Fruit fly (Drosophila melanogaster): ENCODE results near the gene trh.

trh gene

dm6 chr3L:390194-390593 lies 2.2 kb downstream of the trh start (continued):
- TF ChIP-seq CG17568 (GFP tag; optimal IDR thresholded peaks at IDR 0.05) = no peak
- peak; percentile 39 for TF ChIP-seq BEAF-32 (GFP tag; optimal IDR thresholded peaks at IDR 0.05)
- TF ChIP-seq CG2712 (tag; optimal IDR thresholded peaks at IDR 0.05) = peak; percentile 34
- no peak for TF ChIP-seq tgo (GFP tag; IDR thresholded peaks at IDR 0.05)
- peak; percentile 31; the same call in 1 of the 2 replicates for TF ChIP-seq CG2129 (GFP tag; IDR thresholded peaks at IDR 0.05; ENCODE audit: partially characterized antibody)
- TF ChIP-seq Chrac-16 (GFP tag; optimal IDR thresholded peaks at IDR 0.05) = no peak
- TF ChIP-seq Sry-δ (GFP tag; optimal IDR thresholded peaks at IDR 0.05) = peak; percentile 6
- TF ChIP-seq Ets65A (GFP tag) = peak; percentile 90
- TF ChIP-seq vnd (GFP tag; IDR thresholded peaks at IDR 0.05; ENCODE audit: partially characterized antibody) = 0 out of 3 replicates have a peak, but pooled peaks have one; percentile 55
- TF ChIP-seq sens (GFP tag) = peak; percentile 57
- no peak for TF ChIP-seq CG1792 (GFP tag; optimal IDR thresholded peaks at IDR 0.05)
- TF ChIP-seq nerfin-2 (GFP tag; IDR thresholded peaks at IDR 0.05; ENCODE audit: partially characterized antibody) = peak; percentile 41; the same call in 1 of the 2 replicates
- TF ChIP-seq CG6791 (GFP tag; IDR thresholded peaks at IDR 0.05; ENCODE audit: partially characterized antibody) = peak; percentile 16; the same call in 1 of the 3 replicates
- no peak for TF ChIP-seq CG10462 (GFP tag; optimal IDR thresholded peaks at IDR 0.05)
- TF ChIP-seq CG10979 (tag; optimal IDR thresholded peaks at IDR 0.05) = peak; percentile 30
- TF ChIP-seq CG18262 (tag; optimal IDR thresholded peaks at IDR 0.05) = peak; percentile 25
- TF ChIP-seq CG34376 (GFP tag; optimal IDR thresholded peaks at IDR 0.05) = no peak
- 0 out of 3 replicates have a peak, but pooled peaks have one; percentile 14 for TF ChIP-seq CG17361 (GFP tag; IDR thresholded peaks at IDR 0.05)
- no peak for TF ChIP-seq Taf1 (GFP tag; IDR thresholded peaks at IDR 0.05)
- 0 out of 2 replicates have a peak, but pooled peaks have one; percentile 5 for TF ChIP-seq CG32532 (GFP tag; IDR thresholded peaks at IDR 0.05)
- TF ChIP-seq Ptx1 (GFP tag; IDR thresholded peaks at IDR 0.05) = peak; percentile 39; the same call in 1 of the 2 replicates
- peak; percentile 80 for TF ChIP-seq Dll (GFP tag; IDR thresholded peaks at IDR 0.05; ENCODE audit: partially characterized antibody)
- TF ChIP-seq CG17912 (GFP tag; optimal IDR thresholded peaks at IDR 0.05) = no peak
- peak; percentile 17 for TF ChIP-seq dmrt99B (tag; optimal IDR thresholded peaks at IDR 0.05)
- TF ChIP-seq inv (GFP tag; IDR thresholded peaks at IDR 0.05; ENCODE audit: partially characterized antibody) = peak; percentile 40; the same call in 1 of the 2 replicates
- TF ChIP-seq Spps (tag; optimal IDR thresholded peaks at IDR 0.05) = peak; percentile 17
- no peak for TF ChIP-seq CG10565 (GFP tag; optimal IDR thresholded peaks at IDR 0.05)
- TF ChIP-seq CG6854 (GFP tag; optimal IDR thresholded peaks at IDR 0.05) = no peak
- peak; percentile 50; the same call in 1 of the 2 replicates for TF ChIP-seq bbx (GFP tag; IDR thresholded peaks at IDR 0.05; ENCODE audit: partially characterized antibody)
- peak; percentile 33; the same call in 1 of the 2 replicates for TF ChIP-seq CG4404 (GFP tag; IDR thresholded peaks at IDR 0.05)
- peak; percentile 37; the same call in 2 of the 3 replicates for TF ChIP-seq row (GFP tag; IDR thresholded peaks at IDR 0.05)
- peak; percentile 13 for TF ChIP-seq CG17829 (tag; optimal IDR thresholded peaks at IDR 0.05)
- TF ChIP-seq Optix (GFP tag; IDR thresholded peaks at IDR 0.05) = no peak
- peak; percentile 26 for TF ChIP-seq phol (tag; optimal IDR thresholded peaks at IDR 0.05)
- peak; percentile 22 for TF ChIP-seq CG14710 (tag; optimal IDR thresholded peaks at IDR 0.05)
- peak; percentile 63; the same call in 1 of the 2 replicates for TF ChIP-seq Xrp1 (GFP tag; IDR thresholded peaks at IDR 0.05)
- TF ChIP-seq unc-4 (GFP tag; IDR thresholded peaks at IDR 0.05; ENCODE audit: partially characterized antibody) = peak; percentile 42; the same call in 1 of the 2 replicates
- peak; percentile 56 for TF ChIP-seq ara (GFP tag; IDR thresholded peaks at IDR 0.05)
- peak; percentile 16; the same call in 1 of the 2 replicates for TF ChIP-seq lmd (GFP tag; IDR thresholded peaks at IDR 0.05)
- TF ChIP-seq hbn (GFP tag; IDR thresholded peaks at IDR 0.05; ENCODE audit: partially characterized antibody) = peak; percentile 37; the same call in 1 of the 2 replicates
- TF ChIP-seq Blimp-1 (GFP tag; optimal IDR thresholded peaks at IDR 0.05) = peak; percentile 16
- no peak for TF ChIP-seq pros (GFP tag; optimal IDR thresholded peaks at IDR 0.05)
- 0 out of 2 replicates have a peak, but pooled peaks have one; percentile 11 for TF ChIP-seq CG7372 (GFP tag; IDR thresholded peaks at IDR 0.05)
